Fruit fly (Drosophila melanogaster) whole organism, wandering third instar larva: ENCODE measurements around the gene Megf8.
A peak's percentile ranks its signal among the peaks of the same experiment; 100 is the strongest.

ENCODE experiments used
- Dfd ChIP-seq: fragments of >200 bp; optimal IDR thresholded peaks from 2 replicates; lab custom pipeline; 2017; ENCODE audit warnings: missing biosample characterization, missing genetic modification characterization
- Hr83 ChIP-seq: fragments of 200-300 bp; sonication (Bioruptor generic); optimal IDR thresholded peaks from 2 replicates; lab custom pipeline; 2016; ENCODE audit warnings: missing biosample characterization, mild to moderate bottlenecking, missing genetic modification characterization, moderate library complexity; ENCODE audit not compliant: poor library complexity, severe bottlenecking
- Myc ChIP-seq: fragments of >200 bp; optimal IDR thresholded peaks from 2 replicates; lab custom pipeline; 2017
- dmrt93B ChIP-seq: fragments of 200-800 bp; sonication (Bioruptor generic); optimal IDR thresholded peaks from 2 replicates; lab custom pipeline; 2018; ENCODE audit warnings: missing biosample characterization, mild to moderate bottlenecking, missing genetic modification characterization
- foxo ChIP-seq, 2 experiments: fragments of 200-800 bp; sonication (Bioruptor generic); optimal IDR thresholded peaks; 2 replicates in 1 of 2; 3 replicates in 1 of 2; lab custom pipeline; 2016 to 2017; ENCODE audit warnings: missing biosample characterization in 2 of 2, missing genetic modification characterization in 2 of 2
- jim ChIP-seq: fragments of 175-275, 200-325 bp; sonication (Bioruptor generic); optimal IDR thresholded peaks from 2 replicates; lab custom pipeline; 2016; ENCODE audit warnings: missing biosample characterization, mild to moderate bottlenecking, missing genetic modification characterization
- pan ChIP-seq: fragments of >200 bp; optimal IDR thresholded peaks from 2 replicates; lab custom pipeline; 2017
- tai ChIP-seq: sonication (Bioruptor generic); optimal IDR thresholded peaks from 2 replicates; lab custom pipeline; 2016; ENCODE audit warnings: missing biosample characterization, missing genetic modification characterization

Gene Megf8

DNA sequence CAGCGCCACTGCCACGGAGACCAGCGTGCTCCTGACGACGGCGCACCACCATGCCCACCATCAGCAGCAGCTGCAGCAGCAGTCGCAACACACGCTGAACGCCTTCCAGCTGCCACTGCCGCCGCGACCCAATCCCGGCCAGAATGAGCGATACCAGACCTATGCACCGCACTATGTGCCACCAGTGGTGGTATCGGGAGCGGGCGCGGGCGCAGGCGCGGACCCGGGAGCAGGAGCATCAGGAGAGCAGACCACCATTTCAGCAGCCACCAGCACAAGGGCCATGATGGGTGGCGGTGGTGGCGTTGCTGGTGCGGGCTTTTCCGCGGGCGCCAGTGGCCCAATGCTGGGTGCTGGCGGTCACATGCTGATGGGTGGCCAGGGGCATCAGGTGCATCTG is 59.8 kb downstream of the Megf8 start:
- TF ChIP-seq foxo (GFP tag; optimal IDR thresholded peaks at IDR 0.05; lab: Kevin White, UChicago) (no peak), tai (GFP tag; lab: Kevin White, UChicago) (no peak), dmrt93B (GFP tag; lab: Kevin White, UChicago) (no peak), pan (peak; percentile 83), Dfd (GFP tag; lab: Kevin White, UChicago) (no peak), Hr83 (GFP tag; lab: Kevin White, UChicago) (no peak), Myc (lab: Kevin White, UChicago) (no peak), jim (GFP tag; lab: Kevin White, UChicago) (no peak)
- TF ChIP-seq, all 38 proteins: peak for 1
